Worm (Caenorhabditis elegans): ENCODE measurements around the gene fbxa-25.

- no peak for TF ChIP-seq nhr-25 (tag; optimal IDR thresholded peaks at IDR 0.05; ENCODE audit: borderline replicate concordance, insufficient read depth)
- no peak for TF ChIP-seq nhr-237 (tag; optimal IDR thresholded peaks at IDR 0.05)
- no peak for TF ChIP-seq snpc-4 (tag; optimal IDR thresholded peaks at IDR 0.05)
- TF ChIP-seq ceh-62 (tag; optimal IDR thresholded peaks at IDR 0.05): no peak
- no peak for TF ChIP-seq attf-4 (tag; optimal IDR thresholded peaks at IDR 0.05)
- TF ChIP-seq lir-3 (tag; optimal IDR thresholded peaks at IDR 0.05): no peak
- TF ChIP-seq nhr-11 (tag; optimal IDR thresholded peaks at IDR 0.05): no peak
- no peak for TF ChIP-seq aly-2 (tag; optimal IDR thresholded peaks at IDR 0.05)
- TF ChIP-seq daf-8 (GFP tag; IDR thresholded peaks at IDR 0.05): no peak
- TF ChIP-seq fkh-10 (GFP tag; optimal IDR thresholded peaks at IDR 0.05): no peak
Measured at ce11 chrIII:1321561-1321960, 27.7 kb downstream of the fbxa-25 start, which contains the start of gene fbxa-15.
